Worm (Caenorhabditis elegans) whole organism, young adult: Measurements from ENCODE around the gene rab-14.

Experiments used
- B0336.3 ChIP-seq: fragments of 200-800 bp; sonication (Bioruptor generic); IDR thresholded peaks from 2 replicates; pipeline ENCODE4 v1.3.6; 2022; ENCODE audit warnings: missing genetic modification characterization, missing compliant biosample characterization
- F10E7.11 ChIP-seq: sonication (generic microtip); optimal IDR thresholded peaks from 2 replicates; lab custom pipeline; 2017; ENCODE audit warnings: mild to moderate bottlenecking, missing genetic modification characterization, moderate library complexity, missing compliant biosample characterization
- F49E8.2 ChIP-seq: sonication (generic microtip); optimal IDR thresholded peaks from 3 replicates; lab custom pipeline; 2017; ENCODE audit warnings: missing genetic modification characterization, mild to moderate bottlenecking, missing compliant biosample characterization, antibody characterized with exemption, moderate library complexity; ENCODE audit not compliant: insufficient read depth
- T07F8.4 ChIP-seq: sonication (generic microtip); optimal IDR thresholded peaks from 2 replicates; lab custom pipeline; 2016; ENCODE audit warnings: mild to moderate bottlenecking, missing genetic modification characterization, moderate library complexity, missing compliant biosample characterization
- T26A5.8 ChIP-seq: sonication (generic microtip); optimal IDR thresholded peaks from 2 replicates; lab custom pipeline; 2016; ENCODE audit warnings: missing genetic modification characterization, missing compliant biosample characterization
- Y53F4B.3 ChIP-seq: fragments of 200-800 bp; sonication (Bioruptor generic); IDR thresholded peaks from 2 replicates; pipeline ENCODE4 v1.3.6; 2022; ENCODE audit warnings: missing genetic modification reagents, missing genetic modification characterization, missing compliant biosample characterization
- Y95B8A.8 ChIP-seq: fragments of 200-800 bp; sonication (Bioruptor generic); IDR thresholded peaks from 2 replicates; pipeline ENCODE4 v1.3.6; 2022; ENCODE audit warnings: missing genetic modification reagents, missing genetic modification characterization, missing compliant biosample characterization
- attf-3 ChIP-seq: fragments of 200-800 bp; sonication (Bioruptor generic); conservative IDR thresholded peaks from 2 replicates; pipeline ENCODE4 v1.3.6; 2022; ENCODE audit warnings: missing genetic modification reagents, missing genetic modification characterization, missing compliant biosample characterization
- ccch-3 ChIP-seq: fragments of 200-800 bp; sonication (Bioruptor generic); optimal IDR thresholded peaks from 2 replicates; lab custom pipeline; 2018; ENCODE audit warnings: mild to moderate bottlenecking, missing genetic modification characterization, missing compliant biosample characterization
- cebp-2 ChIP-seq: fragments of 200-800 bp; sonication (Bioruptor generic); IDR thresholded peaks from 2 replicates; pipeline ENCODE4 v1.3.6; 2022; ENCODE audit warnings: missing genetic modification characterization, missing compliant biosample characterization
- ceh-91 ChIP-seq: fragments of 200-800 bp; sonication (Bioruptor generic); IDR thresholded peaks from 2 replicates; pipeline ENCODE4 v1.3.6; 2022; ENCODE audit warnings: missing genetic modification reagents, missing genetic modification characterization, missing compliant biosample characterization
- die-1 ChIP-seq: sonication (generic microtip); optimal IDR thresholded peaks from 2 replicates; lab custom pipeline; 2016; ENCODE audit warnings: missing genotype, mild to moderate bottlenecking, missing genetic modification characterization, missing compliant biosample characterization
- efl-1 ChIP-seq: fragments of 150-350 bp; optimal IDR thresholded peaks from 2 replicates; lab custom pipeline; 2014; ENCODE audit warnings: missing biosample characterization, missing genetic modification reagents, missing genetic modification characterization
- egl-44 ChIP-seq: fragments of 200-800 bp; sonication (Bioruptor generic); IDR thresholded peaks from 2 replicates; pipeline ENCODE4 v1.3.6; 2022; ENCODE audit warnings: missing genetic modification reagents, missing genetic modification characterization, missing compliant biosample characterization
- fkh-3 ChIP-seq: sonication (generic microtip); optimal IDR thresholded peaks from 2 replicates; lab custom pipeline; 2016; ENCODE audit warnings: mild to moderate bottlenecking, missing genetic modification characterization, missing compliant biosample characterization
- hmg-1.2 ChIP-seq: fragments of 200-800 bp; sonication (Bioruptor generic); IDR thresholded peaks from 2 replicates; pipeline ENCODE4 v1.3.6; 2022; ENCODE audit warnings: missing genetic modification reagents, missing genetic modification characterization, missing compliant biosample characterization
- hrde-1 ChIP-seq: sonication (generic microtip); optimal IDR thresholded peaks from 2 replicates; lab custom pipeline; 2016; ENCODE audit warnings: missing genetic modification characterization, mild to moderate bottlenecking, missing compliant biosample characterization, moderate library complexity, missing genotype, missing genetic modification reagents, borderline replicate concordance
- let-607 ChIP-seq, 2 experiments: fragments of 200-800 bp in 1 of 2; sonication (Bioruptor generic) in 1 of 2; sonication (generic microtip) in 1 of 2; optimal IDR thresholded peaks; 2 replicates each; lab custom pipeline; 2016 to 2018; ENCODE audit warnings: mild to moderate bottlenecking in 2 of 2, missing compliant biosample characterization in 2 of 2, missing genetic modification characterization in 2 of 2, moderate library complexity in 2 of 2, missing genotype in 1 of 2
- lin-35 ChIP-seq, 3 experiments: fragments of 150-350 bp in 2 of 3; sonication (generic microtip) in 1 of 3; optimal IDR thresholded peaks; 2 replicates each; lab custom pipeline; 2014 to 2018; ENCODE audit warnings: missing biosample characterization in 3 of 3, missing genetic modification characterization in 3 of 3, missing genetic modification reagents in 3 of 3
- nfyb-1 ChIP-seq: fragments of 200-800 bp; sonication (Bioruptor generic); IDR thresholded peaks from 2 replicates; pipeline ENCODE4 v1.3.6; 2022; ENCODE audit warnings: missing genetic modification reagents, missing genetic modification characterization, missing compliant biosample characterization
- nhr-120 ChIP-seq: fragments of 200-800 bp; sonication (Bioruptor generic); IDR thresholded peaks from 2 replicates; pipeline ENCODE4 v1.3.6; 2022; ENCODE audit warnings: missing genetic modification characterization, missing compliant biosample characterization
- pbrm-1 ChIP-seq: fragments of 200-800 bp; sonication (Bioruptor generic); IDR thresholded peaks from 2 replicates; pipeline ENCODE4 v1.3.6; 2022; ENCODE audit warnings: missing genetic modification reagents, missing genetic modification characterization, missing compliant biosample characterization
- snpc-1.1 ChIP-seq: sonication (generic microtip); optimal IDR thresholded peaks from 2 replicates; lab custom pipeline; 2017; ENCODE audit warnings: missing genetic modification characterization, mild to moderate bottlenecking, missing compliant biosample characterization, antibody characterized with exemption, moderate library complexity, missing genotype, missing genetic modification reagents; ENCODE audit not compliant: insufficient read depth
- snpc-1.3 ChIP-seq: sonication (generic microtip); optimal IDR thresholded peaks from 2 replicates; lab custom pipeline; 2017; ENCODE audit warnings: missing genetic modification characterization, mild to moderate bottlenecking, missing compliant biosample characterization, antibody characterized with exemption, moderate library complexity, missing genotype, missing genetic modification reagents; ENCODE audit not compliant: insufficient read depth
- snpc-4 ChIP-seq, 5 experiments: fragments of 150-350 bp in 1 of 5; sonication (generic microtip) in 4 of 5; optimal IDR thresholded peaks; 2 replicates each; lab custom pipeline; 2014 to 2018; ENCODE audit warnings: missing genetic modification characterization in 5 of 5, missing biosample characterization in 3 of 5, antibody characterized with exemption in 2 of 5, mild to moderate bottlenecking in 2 of 5, missing compliant biosample characterization in 2 of 5, missing genotype in 2 of 5, moderate library complexity in 2 of 5, missing genetic modification reagents in 1 of 5
- tbx-9 ChIP-seq: sonication (generic microtip); optimal IDR thresholded peaks from 2 replicates; lab custom pipeline; 2016; ENCODE audit warnings: borderline replicate concordance, missing genetic modification characterization, inconsistent platforms, missing compliant biosample characterization
- unc-62 ChIP-seq: fragments of 150-350 bp; optimal IDR thresholded peaks from 2 replicates; lab custom pipeline; 2014; ENCODE audit warnings: missing biosample characterization, missing genetic modification reagents, missing genetic modification characterization
- zfh-2 ChIP-seq: fragments of 200-800 bp; sonication (Bioruptor generic); conservative IDR thresholded peaks from 2 replicates; pipeline ENCODE4 v1.3.6; 2022; ENCODE audit warnings: missing genetic modification reagents, missing genetic modification characterization, missing compliant biosample characterization
- ztf-26 ChIP-seq: sonication (generic microtip); optimal IDR thresholded peaks from 2 replicates; lab custom pipeline; 2017; ENCODE audit warnings: missing genetic modification characterization, missing compliant biosample characterization
- ztf-6 ChIP-seq: fragments of 200-800 bp; sonication (Bioruptor generic); IDR thresholded peaks from 2 replicates; pipeline ENCODE4 v1.3.6; 2022; ENCODE audit warnings: missing genetic modification reagents, missing genetic modification characterization, missing compliant biosample characterization

The rab-14 gene

ce11 chrX:15590347-15590928 lies 16.0 kb downstream of the rab-14 start, which contains the start of gene gas-1:
Gene gas-1, minus strand, starts transcription at chrX:15590397.
- TF ChIP-seq lin-35 (GFP tag; optimal IDR thresholded peaks at IDR 0.05; lab: Kevin White, UChicago), result no peak
- peak; percentile 10; the same call in 1 of the 2 replicates for TF ChIP-seq hmg-1.2 (GFP tag; lab: Robert Waterston, UW)
- no peak for TF ChIP-seq efl-1 (GFP tag; lab: Kevin White, UChicago)
- TF ChIP-seq ztf-6 (GFP tag; lab: Robert Waterston, UW), result no peak
- no peak for TF ChIP-seq ccch-3 (GFP tag; lab: Kevin White, UChicago)
- TF ChIP-seq ceh-91 (GFP tag; lab: Robert Waterston, UW), result no peak
- peak; percentile 88 for TF ChIP-seq attf-3 (GFP tag; lab: Robert Waterston, UW)

ce11 chrX:15586192-15586591 lies 20.2 kb downstream of the rab-14 start:
- no peak for TF ChIP-seq F49E8.2 (tag; lab: Kevin White, UChicago)
- TF ChIP-seq zfh-2 (GFP tag; lab: Robert Waterston, UW), result peak; percentile 49; the same call in 1 of the 2 replicates
- no peak for TF ChIP-seq Y95B8A.8 (GFP tag; lab: Robert Waterston, UW)
- TF ChIP-seq snpc-4 (GFP tag; optimal IDR thresholded peaks at IDR 0.05; lab: Kevin White, UChicago), result no peak
- peak in 2 of 4 experiments; percentile 69 to 71 for TF ChIP-seq snpc-4 (tag; optimal IDR thresholded peaks at IDR 0.05; lab: Kevin White, UChicago)
- no peak for TF ChIP-seq snpc-1.3 (tag; lab: Kevin White, UChicago)
- TF ChIP-seq hmg-1.2 (GFP tag; lab: Robert Waterston, UW), result 0 out of 2 replicates have a peak, but pooled peaks have one; percentile 20
- no peak for TF ChIP-seq let-607 (tag; optimal IDR thresholded peaks at IDR 0.05; lab: Kevin White, UChicago)
- TF ChIP-seq, all 124 proteins: peak for 3

ce11 chrX:15585144-15585543 lies 21.3 kb downstream of the rab-14 start:
- TF ChIP-seq snpc-4 (GFP tag; optimal IDR thresholded peaks at IDR 0.05; lab: Kevin White, UChicago), result no peak
- peak in 2 of 4 experiments; percentile 83 to 85 for TF ChIP-seq snpc-4 (tag; optimal IDR thresholded peaks at IDR 0.05; lab: Kevin White, UChicago)
- TF ChIP-seq tbx-9 (tag; lab: Kevin White, UChicago), result no peak
- TF ChIP-seq snpc-1.1 (tag; lab: Kevin White, UChicago), result peak; percentile 14

- no peak for TF ChIP-seq hrde-1 (tag; lab: Kevin White, UChicago)
- no peak for TF ChIP-seq nhr-120 (GFP tag; lab: Robert Waterston, UW)
- TF ChIP-seq nfyb-1, result no peak
- TF ChIP-seq die-1 (tag; lab: Kevin White, UChicago), result no peak
- no peak for TF ChIP-seq F10E7.11 (tag; lab: Kevin White, UChicago)
- TF ChIP-seq, all 124 proteins: peak for 0
Observed at ce11 chrX:15576942-15577341, 29.5 kb downstream of the rab-14 start, which contains the start of gene K09A9.6. Gene K09A9.6, plus strand, starts transcription at chrX:15577242.

ce11 chrX:15575460-15575859 lies 31.0 kb downstream of the rab-14 start:
- no peak for TF ChIP-seq unc-62 (GFP tag; lab: Kevin White, UChicago)
- TF ChIP-seq T07F8.4 (tag; lab: Kevin White, UChicago), result no peak
- no peak for TF ChIP-seq cebp-2 (GFP tag; lab: Robert Waterston, UW)
- TF ChIP-seq B0336.3 (GFP tag; lab: Robert Waterston, UW), result no peak
- no peak for TF ChIP-seq zfh-2 (GFP tag; lab: Robert Waterston, UW)
- no peak for TF ChIP-seq Y53F4B.3 (GFP tag; lab: Robert Waterston, UW)
- no peak for TF ChIP-seq egl-44 (GFP tag; lab: Robert Waterston, UW)
- no peak for TF ChIP-seq attf-3 (GFP tag; lab: Robert Waterston, UW)
- no peak for TF ChIP-seq pbrm-1 (GFP tag; lab: Robert Waterston, UW)
- TF ChIP-seq fkh-3 (tag; lab: Kevin White, UChicago), result no peak
- TF ChIP-seq T26A5.8, result no peak
- no peak for TF ChIP-seq ztf-26 (tag; lab: Kevin White, UChicago)
